Fruit fly (Drosophila melanogaster) whole organism, embryonic: ENCODE measurements around the gene dob.

Source experiments
- Adf1 ChIP-seq: fragments of 200-800 bp; sonication (Bioruptor generic); IDR thresholded peaks from 2 replicates; pipeline ENCODE4 v1.3.6; 2022; ENCODE audit warnings: missing biosample characterization, missing genetic modification characterization
- Asciz ChIP-seq: fragments of 200-800 bp; sonication (Bioruptor generic); optimal IDR thresholded peaks from 2 replicates; lab custom pipeline; 2017; ENCODE audit warnings: missing biosample characterization, mild to moderate bottlenecking, missing genetic modification characterization, missing genetic modification reagents
- C15 ChIP-seq: fragments of 200-800 bp; sonication (Bioruptor generic); IDR thresholded peaks from 3 replicates; pipeline ENCODE4 v1.3.6; 2022; ENCODE audit warnings: missing biosample characterization, missing genetic modification characterization
- CG10209 ChIP-seq: fragments of 200-800 bp; sonication (Bioruptor generic); optimal IDR thresholded peaks from 3 replicates; lab custom pipeline; 2017; ENCODE audit warnings: missing biosample characterization, mild to moderate bottlenecking, missing genetic modification characterization, missing genetic modification reagents
- CG10462 ChIP-seq: fragments of 200-800 bp; sonication (Bioruptor generic); optimal IDR thresholded peaks from 2 replicates; lab custom pipeline; 2016; ENCODE audit warnings: missing biosample characterization, missing genetic modification characterization
- CG11093 ChIP-seq: fragments of 200-800 bp; sonication (Bioruptor generic); IDR thresholded peaks from 3 replicates; pipeline ENCODE4 v1.3.6; 2022; ENCODE audit warnings: missing biosample characterization, missing genetic modification characterization
- CG11398 ChIP-seq: fragments of 200-800 bp; sonication (Bioruptor generic); optimal IDR thresholded peaks from 2 replicates; lab custom pipeline; 2016; ENCODE audit warnings: missing biosample characterization, missing genetic modification characterization
- CG12155 ChIP-seq: fragments of 200-800 bp; sonication (Bioruptor generic); optimal IDR thresholded peaks from 3 replicates; lab custom pipeline; 2016; ENCODE audit warnings: missing biosample characterization, missing genetic modification characterization
- CG13296 ChIP-seq: fragments of 200-800 bp; sonication (Bioruptor generic); optimal IDR thresholded peaks from 3 replicates; lab custom pipeline; 2018; ENCODE audit warnings: missing biosample characterization, mild to moderate bottlenecking, missing genetic modification characterization
- CG13775 ChIP-seq: fragments of 200-800 bp; sonication (Bioruptor generic); optimal IDR thresholded peaks from 3 replicates; lab custom pipeline; 2017; ENCODE audit warnings: missing biosample characterization, mild to moderate bottlenecking, missing genetic modification characterization
- CG1529 ChIP-seq: fragments of 200-800 bp; sonication (Bioruptor generic); optimal IDR thresholded peaks from 3 replicates; lab custom pipeline; 2018; ENCODE audit warnings: missing biosample characterization, missing genetic modification characterization
- CG17359 ChIP-seq: fragments of 200-800 bp; sonication (Bioruptor generic); optimal IDR thresholded peaks from 3 replicates; lab custom pipeline; 2018; ENCODE audit warnings: missing biosample characterization, mild to moderate bottlenecking, missing genetic modification characterization, moderate library complexity
- CG17802 ChIP-seq: fragments of 200-800 bp; sonication (Bioruptor generic); optimal IDR thresholded peaks from 2 replicates; lab custom pipeline; 2018; ENCODE audit warnings: missing biosample characterization, mild to moderate bottlenecking, missing genetic modification characterization, moderate library complexity
- CG4360 ChIP-seq: fragments of 200-800 bp; sonication (Bioruptor generic); IDR thresholded peaks from 2 replicates; pipeline ENCODE4 v1.3.6; 2022; ENCODE audit warnings: missing biosample characterization, missing genetic modification characterization
- CG4707 ChIP-seq: fragments of 200-800 bp; sonication (Bioruptor generic); optimal IDR thresholded peaks from 2 replicates; lab custom pipeline; 2018; ENCODE audit warnings: missing biosample characterization, mild to moderate bottlenecking, missing genetic modification characterization, moderate library complexity
- CG6254 ChIP-seq: fragments of 200-800 bp; sonication (Bioruptor generic); optimal IDR thresholded peaks from 3 replicates; lab custom pipeline; 2017; ENCODE audit warnings: mild to moderate bottlenecking, missing biosample characterization, missing genetic modification reagents, missing genetic modification characterization
- CG7357 ChIP-seq: fragments of 200-800 bp; sonication (Bioruptor generic); IDR thresholded peaks from 3 replicates; pipeline ENCODE4 v1.3.6; 2022; ENCODE audit warnings: missing biosample characterization, missing genetic modification characterization
- Camta ChIP-seq: fragments of 200-800 bp; sonication (Bioruptor generic); optimal IDR thresholded peaks from 2 replicates; lab custom pipeline; 2016; ENCODE audit warnings: missing biosample characterization, missing genetic modification characterization
- Doc2 ChIP-seq: fragments of 200-800 bp; sonication (Bioruptor generic); IDR thresholded peaks from 2 replicates; pipeline ENCODE4 v1.3.6; 2022; ENCODE audit warnings: missing biosample characterization, missing genetic modification characterization
- Dp ChIP-seq: fragments of 200-800 bp; sonication (Bioruptor generic); optimal IDR thresholded peaks from 2 replicates; lab custom pipeline; 2018; ENCODE audit warnings: missing biosample characterization, mild to moderate bottlenecking, missing genetic modification characterization, moderate library complexity
- Dref ChIP-seq: fragments of 200-800 bp; sonication (Bioruptor generic); IDR thresholded peaks from 2 replicates; pipeline ENCODE4 v1.3.6; 2022; ENCODE audit warnings: missing biosample characterization, missing genetic modification characterization
- Ets97D ChIP-seq: fragments of 200-800 bp; sonication (Bioruptor generic); optimal IDR thresholded peaks from 3 replicates; lab custom pipeline; 2016; ENCODE audit warnings: missing biosample characterization, missing genetic modification characterization
- Hey ChIP-seq: fragments of 200-800 bp; sonication (Bioruptor generic); optimal IDR thresholded peaks from 3 replicates; lab custom pipeline; 2018; ENCODE audit warnings: missing biosample characterization, mild to moderate bottlenecking, missing genetic modification characterization
- Hsf ChIP-seq: fragments of 200-800 bp; sonication (Bioruptor generic); optimal IDR thresholded peaks from 3 replicates; lab custom pipeline; 2016; ENCODE audit warnings: missing biosample characterization, missing genetic modification characterization
- Lim3 ChIP-seq: fragments of 200-800 bp; sonication (Bioruptor generic); IDR thresholded peaks from 2 replicates; pipeline ENCODE4 v1.3.6; 2022; ENCODE audit warnings: missing biosample characterization, missing genetic modification characterization
- Mrtf ChIP-seq: fragments of 200-800 bp; sonication (Bioruptor generic); IDR thresholded peaks from 3 replicates; pipeline ENCODE4 v1.3.6; 2022; ENCODE audit warnings: missing biosample characterization, missing genetic modification characterization
- NK7.1 ChIP-seq: fragments of 200-800 bp; sonication (Bioruptor generic); optimal IDR thresholded peaks from 3 replicates; lab custom pipeline; 2016; ENCODE audit warnings: missing biosample characterization, missing genetic modification characterization
- Pdp1 ChIP-seq, 2 experiments: fragments of 200-800 bp; sonication (Bioruptor generic); optimal IDR thresholded peaks; 3 replicates each; lab custom pipeline; 2016; ENCODE audit warnings: missing biosample characterization in 2 of 2, missing genetic modification characterization in 2 of 2, mild to moderate bottlenecking in 1 of 2, moderate library complexity in 1 of 2
- Ravus ChIP-seq: fragments of 200-800 bp; sonication (Bioruptor generic); IDR thresholded peaks from 2 replicates; pipeline ENCODE4 v1.3.6; 2022; ENCODE audit warnings: missing biosample characterization, missing genetic modification characterization
- Xbp1 ChIP-seq: fragments of 200-800 bp; sonication (Bioruptor generic); optimal IDR thresholded peaks from 3 replicates; lab custom pipeline; 2016; ENCODE audit warnings: missing biosample characterization, mild to moderate bottlenecking, missing genetic modification characterization
- ab ChIP-seq: fragments of 200-800 bp; sonication (Bioruptor generic); optimal IDR thresholded peaks from 2 replicates; lab custom pipeline; 2016; ENCODE audit warnings: missing biosample characterization, missing genetic modification characterization
- bab2 ChIP-seq: fragments of 200-800 bp; sonication (Bioruptor generic); optimal IDR thresholded peaks from 2 replicates; lab custom pipeline; 2016; ENCODE audit warnings: missing biosample characterization, missing genetic modification characterization
- bigmax ChIP-seq: fragments of 200-800 bp; sonication (Bioruptor generic); optimal IDR thresholded peaks from 2 replicates; lab custom pipeline; 2018; ENCODE audit warnings: missing biosample characterization, mild to moderate bottlenecking, missing genetic modification characterization
- crp ChIP-seq, 2 experiments: fragments of 200-800 bp; sonication (Bioruptor generic); optimal IDR thresholded peaks; 2 replicates in 1 of 2; 3 replicates in 1 of 2; lab custom pipeline; 2017; ENCODE audit warnings: missing biosample characterization in 2 of 2, missing genetic modification characterization in 2 of 2, mild to moderate bottlenecking in 1 of 2, moderate library complexity in 1 of 2
- danr ChIP-seq: fragments of 200-800 bp; sonication (Bioruptor generic); IDR thresholded peaks from 2 replicates; pipeline ENCODE4 v1.3.6; 2022; ENCODE audit warnings: missing biosample characterization, missing genetic modification characterization
- fd3F ChIP-seq: fragments of 200-800 bp; sonication (Bioruptor generic); optimal IDR thresholded peaks from 2 replicates; lab custom pipeline; 2018; ENCODE audit warnings: missing biosample characterization, mild to moderate bottlenecking, missing genetic modification characterization, moderate library complexity
- gem ChIP-seq: fragments of 200-800 bp; sonication (Bioruptor generic); optimal IDR thresholded peaks from 2 replicates; lab custom pipeline; 2019; ENCODE audit warnings: missing biosample characterization, mild to moderate bottlenecking, missing genetic modification characterization, moderate library complexity
- gsb-n ChIP-seq: fragments of 200-800 bp; sonication (Bioruptor generic); optimal IDR thresholded peaks from 3 replicates; lab custom pipeline; 2018; ENCODE audit warnings: missing biosample characterization, mild to moderate bottlenecking, missing genetic modification characterization
- jumu ChIP-seq: fragments of 200-800 bp; sonication (Bioruptor generic); optimal IDR thresholded peaks from 3 replicates; lab custom pipeline; 2016; ENCODE audit warnings: missing biosample characterization, missing genetic modification characterization
- mld ChIP-seq: fragments of 200-800 bp; sonication (Bioruptor generic); IDR thresholded peaks from 3 replicates; pipeline ENCODE4 v1.3.6; 2022; ENCODE audit warnings: missing biosample characterization, missing genetic modification characterization; ENCODE audit not compliant: partially characterized antibody
- nmo ChIP-seq: fragments of 200-800 bp; sonication (Bioruptor generic); optimal IDR thresholded peaks from 2 replicates; lab custom pipeline; 2018; ENCODE audit warnings: missing biosample characterization, mild to moderate bottlenecking, missing genetic modification characterization, moderate library complexity
- odd ChIP-seq: fragments of 200-800 bp; sonication (Bioruptor generic); optimal IDR thresholded peaks from 2 replicates; lab custom pipeline; 2017; ENCODE audit warnings: missing biosample characterization, mild to moderate bottlenecking, missing genetic modification characterization
- pan ChIP-seq, 4 experiments: fragments of >200 bp in 3 of 4; fragments of 200-800 bp in 1 of 4; sonication (Bioruptor generic) in 1 of 4; optimal IDR thresholded peaks in 3 of 4; IDR thresholded peaks in 1 of 4; 2 replicates each; pipeline versions ENCODE4 v1.3.6 to Lab custom; 2017 to 2022; ENCODE audit warnings: missing biosample characterization in 2 of 4, missing genetic modification characterization in 2 of 4, mixed read lengths in 1 of 4
- pita ChIP-seq: fragments of 200-800 bp; sonication (Bioruptor generic); optimal IDR thresholded peaks from 2 replicates; lab custom pipeline; 2017; ENCODE audit warnings: missing biosample characterization, mild to moderate bottlenecking, missing genetic modification characterization
- row ChIP-seq: fragments of 200-800 bp; sonication (Bioruptor generic); IDR thresholded peaks from 3 replicates; pipeline ENCODE4 v1.3.6; 2022; ENCODE audit warnings: missing biosample characterization, missing genetic modification characterization
- salm ChIP-seq: fragments of 200-800 bp; sonication (Bioruptor generic); optimal IDR thresholded peaks from 2 replicates; lab custom pipeline; 2018; ENCODE audit warnings: missing biosample characterization, mild to moderate bottlenecking, missing genetic modification characterization
- sisA ChIP-seq: fragments of 200-800 bp; sonication (Bioruptor generic); IDR thresholded peaks from 2 replicates; pipeline ENCODE4 v1.3.6; 2022; ENCODE audit warnings: missing biosample characterization, missing genetic modification characterization
- unpg ChIP-seq: fragments of 200-800 bp; sonication (Bioruptor generic); optimal IDR thresholded peaks from 3 replicates; lab custom pipeline; 2018; ENCODE audit warnings: missing biosample characterization, mild to moderate bottlenecking, missing genetic modification characterization, moderate library complexity
- yki ChIP-seq: fragments of >200 bp; optimal IDR thresholded peaks from 3 replicates; lab custom pipeline; 2018

Gene dob

dm6 chrX:15085777-15086510, 19.1 kb downstream of the dob start, which contains the start of the genes CG15027 and Dbct (continued):
- TF ChIP-seq Dref (GFP tag; lab: Robert Waterston, UW) (peak; percentile 53), CG12155 (GFP tag; lab: Kevin White, UChicago) (peak; percentile 63), CG17359 (peak; percentile 54), CG1529 (GFP tag; lab: Kevin White, UChicago) (peak; percentile 24), C15 (GFP tag; lab: Robert Waterston, UW) (no peak), Asciz (GFP tag; lab: Kevin White, UChicago) (peak; percentile 17), mld (GFP tag; lab: Robert Waterston, UW) (0 out of 3 replicates have a peak, but pooled peaks have one; percentile 49), danr (GFP tag; lab: Robert Waterston, UW) (peak; percentile 64), CG4360 (GFP tag; lab: Robert Waterston, UW) (no peak), bab2 (no peak), Pdp1 (GFP tag; optimal IDR thresholded peaks at IDR 0.05; lab: Kevin White, UChicago) (peak; percentile 32 to 99), CG10209 (peak; percentile 50), gem (tag; lab: Kevin White, UChicago) (peak; percentile 82), gsb-n (peak; percentile 39), unpg (GFP tag; lab: Kevin White, UChicago) (peak; percentile 73), salm (no peak), Lim3 (GFP tag; lab: Robert Waterston, UW) (no peak), yki (lab: Kevin White, UChicago) (no peak), Camta (no peak), CG11398 (GFP tag; lab: Kevin White, UChicago) (no peak), odd (GFP tag; lab: Kevin White, UChicago) (no peak), CG7357 (GFP tag; lab: Robert Waterston, UW) (0 out of 3 replicates have a peak, but pooled peaks have one; percentile 35), fd3F (GFP tag; lab: Kevin White, UChicago) (peak; percentile 55), ab (GFP tag; lab: Kevin White, UChicago) (no peak), CG4707 (no peak), Ets97D (GFP tag; lab: Kevin White, UChicago) (no peak), CG6254 (GFP tag; lab: Kevin White, UChicago) (no peak), CG13775 (GFP tag; lab: Kevin White, UChicago) (peak; percentile 68), pan (optimal IDR thresholded peaks at IDR 0.05; lab: Kevin White, UChicago) (no peak), pan (GFP tag; optimal IDR thresholded peaks at IDR 0.05 in 1 of 2, IDR thresholded peaks at IDR 0.05 in 1 of 2) (peak in 1 of 2 experiments; percentile 73), CG11093 (GFP tag; lab: Robert Waterston, UW) (0 out of 3 replicates have a peak, but pooled peaks have one; percentile 33), CG17802 (tag; lab: Kevin White, UChicago) (no peak), sisA (GFP tag; lab: Robert Waterston, UW) (peak; percentile 72), Dp (GFP tag; lab: Kevin White, UChicago) (peak; percentile 11), Hey (tag; lab: Kevin White, UChicago) (no peak), bigmax (GFP tag; lab: Kevin White, UChicago) (no peak), CG10462 (GFP tag; lab: Kevin White, UChicago) (no peak), Xbp1 (GFP tag; lab: Kevin White, UChicago) (peak; percentile 69), jumu (GFP tag; lab: Kevin White, UChicago) (no peak), Ravus (GFP tag; lab: Robert Waterston, UW) (no peak; the same call in 1 of the 2 replicates), Adf1 (GFP tag; lab: Robert Waterston, UW) (peak; percentile 29; the same call in 1 of the 2 replicates), pita (GFP tag; lab: Kevin White, UChicago) (no peak), Doc2 (no peak), NK7.1 (no peak), Mrtf (GFP tag; lab: Robert Waterston, UW) (0 out of 3 replicates have a peak, but pooled peaks have one; percentile 5), Hsf (GFP tag; lab: Kevin White, UChicago) (no peak), crp (GFP tag; optimal IDR thresholded peaks at IDR 0.05; lab: Kevin White, UChicago) (peak; percentile 84 to 96), CG13296 (GFP tag; lab: Kevin White, UChicago) (peak; percentile 38), row (GFP tag; lab: Robert Waterston, UW) (peak; percentile 91), nmo (GFP tag; lab: Kevin White, UChicago) (peak; percentile 78)
